Fruit fly (Drosophila melanogaster) ovary, adult (tissue): Measurements from ENCODE around the gene Sos.

ENCODE experiments used
- CG17801 ChIP-seq: fragments of 200-800 bp; optimal IDR thresholded peaks from 2 replicates; lab custom pipeline; 2019; ENCODE audit warnings: missing biosample characterization, mild to moderate bottlenecking, missing genetic modification characterization, moderate library complexity; ENCODE audit not compliant: partially characterized antibody

Gene Sos

DNA sequence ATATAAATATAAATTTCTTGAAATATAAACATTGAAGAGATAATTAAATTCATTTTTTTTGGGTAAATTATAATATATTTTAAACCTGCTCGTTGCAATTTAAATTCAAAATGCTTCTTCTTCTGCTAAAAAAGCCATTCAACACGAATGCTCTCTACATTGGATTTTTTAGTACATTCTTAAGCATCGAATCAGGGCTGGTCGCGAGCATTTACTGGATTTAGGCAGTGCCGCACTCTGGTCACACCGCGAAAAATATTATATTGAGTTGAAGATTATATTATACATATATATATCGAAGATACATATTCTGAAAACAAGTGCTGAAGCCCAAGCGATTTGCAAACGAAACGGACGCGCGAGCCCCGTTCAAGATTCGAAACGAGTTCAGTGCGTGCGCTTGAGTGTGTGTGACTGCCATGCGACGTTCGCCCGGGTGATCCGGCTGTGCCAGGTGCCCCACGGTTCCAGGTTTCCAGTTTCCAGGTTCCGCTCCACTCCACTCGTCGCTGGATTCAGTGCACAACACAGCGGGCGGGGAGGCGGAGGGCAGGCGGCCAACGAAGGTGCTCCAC is at the start of gene Sos:
Sos (plus strand) TSS at position 213 of the 575 bp plus-strand sequence.
- TF ChIP-seq CG17801 (GFP tag; lab: Kevin White, UChicago) = no peak

- TF ChIP-seq CG17801 (GFP tag; lab: Kevin White, UChicago) = no peak
Measured at dm6 chr2L:13770884-13771283, 42.7 kb upstream of the Sos start.

DNA sequence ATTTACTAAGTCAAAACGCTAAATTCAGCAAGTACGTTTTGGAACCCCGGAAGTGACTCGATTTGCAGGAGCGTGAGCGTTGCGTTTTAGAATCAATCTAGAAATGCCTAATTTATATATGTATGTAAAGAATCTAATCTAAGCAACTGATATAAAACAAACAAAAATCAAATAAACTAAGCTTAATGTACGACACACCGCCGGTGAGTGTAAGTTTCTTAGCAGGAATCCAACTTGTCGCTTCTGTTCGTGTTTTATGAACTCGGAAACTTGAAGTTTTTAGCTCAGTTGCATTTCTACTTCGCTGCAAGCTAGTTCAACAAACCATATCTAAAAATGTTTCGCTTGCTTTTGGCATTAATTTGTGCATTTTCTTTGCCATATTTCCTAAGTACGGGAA is 39.9 kb upstream of the Sos start, which contains the start of gene CG43376:
CG43376 (plus strand) TSS at position 301 of the 400 bp plus-strand sequence.
- TF ChIP-seq CG17801 (GFP tag; lab: Kevin White, UChicago) = no peak

- TF ChIP-seq CG17801 (GFP tag; lab: Kevin White, UChicago) = no peak
Measured at dm6 chr2L:13776928-13777686, 36.5 kb upstream of the Sos start.

DNA sequence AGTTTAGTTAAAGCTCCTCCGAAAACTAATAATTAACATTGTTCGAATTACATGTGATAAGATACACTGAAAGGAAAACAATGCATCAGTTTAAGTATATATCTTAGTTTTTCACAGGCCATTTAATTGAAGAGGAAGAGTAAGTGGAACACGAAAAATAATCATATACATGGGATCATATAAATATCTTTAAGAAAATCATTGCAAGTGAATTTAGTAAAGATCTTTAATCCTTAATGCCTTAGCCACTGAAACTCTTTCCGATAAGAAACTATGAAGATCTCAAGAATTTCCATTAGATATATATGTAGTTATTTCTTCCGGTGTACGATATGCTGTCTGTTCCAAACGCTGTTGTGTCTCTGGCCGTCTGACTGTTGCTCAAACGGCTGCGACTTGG is 35.0 kb upstream of the Sos start:
- peak; percentile 14 for TF ChIP-seq CG17801 (GFP tag; lab: Kevin White, UChicago)

DNA sequence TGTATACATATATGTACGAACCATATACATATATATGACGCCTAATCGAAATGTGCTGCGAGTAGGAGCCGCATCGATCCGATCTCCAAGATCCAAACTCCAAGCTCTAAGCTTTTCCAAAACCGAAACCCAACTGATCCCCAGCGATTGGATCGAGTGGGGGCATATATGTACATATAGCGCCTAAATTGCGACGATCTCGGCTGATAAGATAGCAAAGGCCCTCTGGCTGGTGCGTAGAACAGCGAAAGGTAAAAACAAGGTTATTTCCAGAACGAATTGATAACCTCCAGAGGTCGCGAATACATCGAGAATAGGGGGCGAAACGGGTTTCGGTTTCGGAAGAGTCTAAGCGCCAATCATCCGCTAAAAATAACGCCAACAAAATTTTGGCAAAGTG is 34.5 kb upstream of the Sos start:
- no peak for TF ChIP-seq CG17801 (GFP tag; lab: Kevin White, UChicago)

DNA sequence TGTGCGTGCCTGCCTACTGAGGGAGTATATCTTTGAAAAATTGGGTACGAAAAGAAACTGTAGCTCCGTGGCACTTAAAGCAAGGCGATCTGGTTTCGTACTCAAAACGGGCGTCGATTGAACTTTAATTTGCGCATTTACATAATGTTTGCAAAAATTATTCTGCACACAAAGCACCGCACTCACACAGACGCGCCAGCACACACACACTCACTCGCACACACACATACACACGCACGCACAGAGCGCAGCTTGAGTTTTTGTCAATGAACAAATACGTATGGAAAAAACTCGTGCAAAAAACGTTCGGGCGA is 33.9 kb upstream of the Sos start:
- no peak for TF ChIP-seq CG17801 (GFP tag; lab: Kevin White, UChicago)

dm6 chr2L:13780109-13780947 is 33.3 kb upstream of the Sos start, which contains the start of the genes CG9008 and p38b:
Gene CG9008 (minus strand): TSS chr2L:13780165.
Gene p38b (plus strand): TSS chr2L:13780689.
- TF ChIP-seq CG17801 (GFP tag; lab: Kevin White, UChicago) = peak; percentile 47

DNA sequence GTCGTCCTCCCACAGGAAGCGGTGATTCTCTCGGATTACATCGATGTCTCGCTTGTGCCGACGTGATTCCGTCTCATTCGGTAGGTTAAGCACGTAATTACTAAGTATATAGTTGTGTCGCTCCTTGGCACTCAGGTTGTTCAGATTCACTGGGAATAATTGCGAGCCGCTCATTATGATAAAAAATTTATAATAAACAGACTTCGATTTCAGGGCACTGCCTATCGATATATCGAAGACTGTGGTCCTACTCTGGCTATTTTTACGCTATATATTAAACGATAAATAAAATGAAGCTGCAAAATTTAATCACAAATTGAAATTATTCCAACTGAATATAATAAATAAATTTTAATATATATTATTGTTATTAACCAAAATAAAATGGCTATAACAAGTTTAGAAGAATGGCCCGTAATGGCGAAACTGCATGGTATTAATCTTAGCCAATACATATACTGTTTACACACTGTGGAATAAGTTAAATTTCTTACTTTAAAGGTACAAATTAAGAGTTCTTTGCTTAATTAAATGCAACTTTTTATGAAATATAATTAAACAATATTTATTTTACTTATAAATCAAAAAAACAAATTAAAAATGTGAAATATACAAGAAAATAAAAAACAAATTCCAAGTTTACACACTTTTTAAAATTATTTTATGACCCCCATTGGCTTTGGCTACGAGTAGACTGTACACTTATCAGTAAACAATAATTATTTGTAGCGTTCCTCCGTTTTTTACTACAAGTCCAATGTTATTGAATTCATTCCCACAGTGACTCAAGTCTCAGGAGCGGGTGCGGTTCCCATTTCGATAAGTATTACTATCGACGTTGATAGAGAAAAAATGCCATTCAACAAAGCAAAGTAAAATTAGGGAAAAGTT is 30.1 kb upstream of the Sos start, which contains the start of gene Eato:
Eato (plus strand) TSS at position 821 of the 891 bp plus-strand sequence.
- TF ChIP-seq CG17801 (GFP tag; lab: Kevin White, UChicago) = no peak

- TF ChIP-seq CG17801 (GFP tag; lab: Kevin White, UChicago) = no peak
Measured at dm6 chr2L:13784155-13784681, 29.4 kb upstream of the Sos start, which contains the start of gene CG16890. Gene CG16890 (minus strand): TSS chr2L:13784338.

- no peak for TF ChIP-seq CG17801 (GFP tag; lab: Kevin White, UChicago)
Measured at dm6 chr2L:13790715-13791114, 22.9 kb upstream of the Sos start, which contains the start of gene CG16863. Gene CG16863 (plus strand): TSS chr2L:13790959.

dm6 chr2L:13793405-13793804 is 20.2 kb upstream of the Sos start, which contains the start of gene Sec71:
Gene Sec71 (plus strand): TSS chr2L:13793521.
- TF ChIP-seq CG17801 (GFP tag; lab: Kevin White, UChicago) = peak; percentile 32

DNA sequence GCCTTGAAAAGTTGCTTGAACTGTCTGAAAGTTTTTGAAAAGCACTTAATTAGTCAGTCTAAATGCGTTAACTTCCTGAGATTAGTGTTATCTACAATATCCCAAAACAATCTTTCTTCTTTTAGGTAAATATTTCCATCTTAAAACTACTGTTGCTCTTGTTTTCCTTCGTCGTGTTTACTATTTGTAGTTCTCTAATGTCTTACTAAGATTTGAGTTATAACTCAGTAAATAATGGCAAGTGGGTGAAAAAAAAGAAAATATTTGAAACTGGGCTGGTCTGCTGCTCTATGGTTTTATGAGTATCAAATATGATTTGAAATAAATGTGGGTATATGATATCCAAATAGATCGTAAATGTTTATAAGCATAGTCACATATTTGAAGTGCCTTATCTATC is 12.4 kb upstream of the Sos start:
- no peak for TF ChIP-seq CG17801 (GFP tag; lab: Kevin White, UChicago)
